Worm (Caenorhabditis elegans) whole organism, L4 larva: ENCODE data around the gene C10A4.3.

ENCODE experiments used
- Y48G9A.11 ChIP-seq: fragments of 200-800 bp; sonication (Bioruptor generic); IDR thresholded peaks from 2 replicates; pipeline ENCODE4 v1.3.6; 2022; ENCODE audit warnings: missing genetic modification reagents, missing genetic modification characterization, missing compliant biosample characterization
- aha-1 ChIP-seq: fragments of 150-350 bp; peaks from one replicate; lab custom pipeline; 2014; ENCODE audit warnings: missing biosample characterization, missing genetic modification characterization
- ceh-20 ChIP-seq: fragments of 200-800 bp; sonication (Bioruptor generic); IDR thresholded peaks from 2 replicates; pipeline ENCODE4 v1.3.6; 2022; ENCODE audit warnings: missing genetic modification reagents, missing genetic modification characterization, missing compliant biosample characterization
- dve-1 ChIP-seq: sonication (generic microtip); optimal IDR thresholded peaks from 2 replicates; lab custom pipeline; 2017; ENCODE audit warnings: antibody characterized with exemption, mild to moderate bottlenecking, missing genetic modification characterization, missing compliant biosample characterization; ENCODE audit not compliant: insufficient read depth
- lin-39 ChIP-seq: fragments of 150-350 bp; optimal IDR thresholded peaks from 2 replicates; lab custom pipeline; 2014; ENCODE audit warnings: missing biosample characterization, missing genetic modification reagents, missing genetic modification characterization
- nhr-11 ChIP-seq: fragments of 150-350 bp; optimal IDR thresholded peaks from 2 replicates; lab custom pipeline; 2014; ENCODE audit warnings: missing biosample characterization, missing genetic modification characterization
- nhr-25 ChIP-seq: sonication (generic microtip); optimal IDR thresholded peaks from 2 replicates; lab custom pipeline; 2017; ENCODE audit warnings: missing genetic modification characterization, mild to moderate bottlenecking, missing compliant biosample characterization, antibody characterized with exemption, moderate library complexity, borderline replicate concordance; ENCODE audit not compliant: insufficient read depth
- nhr-28 ChIP-seq: fragments of 150-350 bp; optimal IDR thresholded peaks from 2 replicates; lab custom pipeline; 2014; ENCODE audit warnings: missing biosample characterization, missing genetic modification characterization
- skn-1 ChIP-seq: fragments of 150-350 bp; optimal IDR thresholded peaks from 2 replicates; lab custom pipeline; 2014; ENCODE audit warnings: missing biosample characterization, missing genetic modification characterization
- unc-39 ChIP-seq: sonication (generic microtip); optimal IDR thresholded peaks from 2 replicates; lab custom pipeline; 2017; ENCODE audit warnings: missing biosample characterization, missing genetic modification characterization

ce11 chrX:7420571-7420970, 15.1 kb downstream of the C10A4.3 start, which contains the start of gene C10A4.9:
- no peak for TF ChIP-seq nhr-11 (tag; lab: Kevin White, UChicago)
- TF ChIP-seq skn-1 (tag; lab: Kevin White, UChicago) = no peak
- TF ChIP-seq nhr-25 (tag; lab: Kevin White, UChicago) = no peak
- no peak for TF ChIP-seq unc-39
- no peak for TF ChIP-seq ceh-20 (GFP tag; lab: Robert Waterston, UW)
- no peak for TF ChIP-seq lin-39
- no peak for TF ChIP-seq dve-1 (tag; lab: Kevin White, UChicago)
- no peak for TF ChIP-seq Y48G9A.11
- TF ChIP-seq nhr-28 (tag; lab: Kevin White, UChicago) = no peak
- TF ChIP-seq aha-1 (tag; lab: Kevin White, UChicago) = no peak
